Worm (Caenorhabditis elegans) whole organism, young adult: Measurements from ENCODE around the gene F09B9.4.

Source experiments
- B0035.1 ChIP-seq: sonication (generic microtip); optimal IDR thresholded peaks from 2 replicates; lab custom pipeline; 2016; ENCODE audit warnings: missing genetic modification characterization, mild to moderate bottlenecking, missing compliant biosample characterization, missing genotype, missing genetic modification reagents
- B0336.3 ChIP-seq: fragments of 200-800 bp; sonication (Bioruptor generic); IDR thresholded peaks from 2 replicates; pipeline ENCODE4 v1.3.6; 2022; ENCODE audit warnings: missing genetic modification characterization, missing compliant biosample characterization
- C17E4.6 ChIP-seq: fragments of 200-800 bp; sonication (Bioruptor generic); IDR thresholded peaks from 2 replicates; pipeline ENCODE4 v1.3.6; 2022; ENCODE audit warnings: missing genetic modification reagents, missing genetic modification characterization, missing compliant biosample characterization
- F22D6.2 ChIP-seq: sonication (generic microtip); optimal IDR thresholded peaks from 2 replicates; lab custom pipeline; 2016; ENCODE audit warnings: mild to moderate bottlenecking, missing genetic modification characterization, missing compliant biosample characterization
- F33H1.4 ChIP-seq: fragments of 200-800 bp; sonication (Bioruptor generic); IDR thresholded peaks from 2 replicates; pipeline ENCODE4 v1.3.6; 2022; ENCODE audit warnings: missing genetic modification reagents, missing genetic modification characterization, missing compliant biosample characterization
- F49E8.2 ChIP-seq: sonication (generic microtip); optimal IDR thresholded peaks from 3 replicates; lab custom pipeline; 2017; ENCODE audit warnings: missing genetic modification characterization, mild to moderate bottlenecking, missing compliant biosample characterization, antibody characterized with exemption, moderate library complexity; ENCODE audit not compliant: insufficient read depth
- F52B5.7 ChIP-seq: sonication (generic microtip); optimal IDR thresholded peaks from 2 replicates; lab custom pipeline; 2016; ENCODE audit warnings: mild to moderate bottlenecking, missing genetic modification characterization, missing compliant biosample characterization
- F55B11.4 ChIP-seq: sonication (generic microtip); optimal IDR thresholded peaks from 2 replicates; lab custom pipeline; 2016; ENCODE audit warnings: missing compliant biosample characterization, missing genetic modification characterization, borderline replicate concordance; ENCODE audit not compliant: insufficient read depth
- F57A8.1 ChIP-seq: fragments of 200-800 bp; sonication (Bioruptor generic); optimal IDR thresholded peaks from 2 replicates; lab custom pipeline; 2018; ENCODE audit warnings: mild to moderate bottlenecking, missing genetic modification characterization, moderate library complexity, missing compliant biosample characterization
- Y53F4B.3 ChIP-seq: fragments of 200-800 bp; sonication (Bioruptor generic); IDR thresholded peaks from 2 replicates; pipeline ENCODE4 v1.3.6; 2022; ENCODE audit warnings: missing genetic modification reagents, missing genetic modification characterization, missing compliant biosample characterization
- Y53G8AR.9 ChIP-seq: fragments of 200-800 bp; sonication (Bioruptor generic); conservative IDR thresholded peaks from 2 replicates; pipeline ENCODE4 v1.3.6; 2022; ENCODE audit warnings: missing genetic modification reagents, missing genetic modification characterization, missing compliant biosample characterization
- Y56A3A.18 ChIP-seq: fragments of 200-800 bp; sonication (Bioruptor generic); IDR thresholded peaks from 2 replicates; pipeline ENCODE4 v1.3.6; 2022; ENCODE audit warnings: missing genetic modification reagents, missing genetic modification characterization, missing compliant biosample characterization
- Y67H2A.10 ChIP-seq: fragments of 200-800 bp; sonication (Bioruptor generic); conservative IDR thresholded peaks from 2 replicates; pipeline ENCODE4 v1.3.6; 2022; ENCODE audit warnings: missing genetic modification reagents, missing genetic modification characterization, missing compliant biosample characterization
- ZK185.1 ChIP-seq: sonication (generic microtip); optimal IDR thresholded peaks from 2 replicates; lab custom pipeline; 2016; ENCODE audit warnings: mild to moderate bottlenecking, missing genetic modification characterization, missing compliant biosample characterization; ENCODE audit not compliant: poor library complexity, severe bottlenecking
- atf-7 ChIP-seq: sonication (generic microtip); optimal IDR thresholded peaks from 2 replicates; lab custom pipeline; 2017; ENCODE audit warnings: mild to moderate bottlenecking, missing genetic modification characterization, missing compliant biosample characterization
- attf-3 ChIP-seq: fragments of 200-800 bp; sonication (Bioruptor generic); conservative IDR thresholded peaks from 2 replicates; pipeline ENCODE4 v1.3.6; 2022; ENCODE audit warnings: missing genetic modification reagents, missing genetic modification characterization, missing compliant biosample characterization
- bed-1 ChIP-seq: fragments of 200-800 bp; sonication (Bioruptor generic); IDR thresholded peaks from 2 replicates; pipeline ENCODE4 v1.3.6; 2022; ENCODE audit warnings: missing genetic modification reagents, missing genetic modification characterization, missing compliant biosample characterization
- cebp-1 ChIP-seq, 2 experiments: fragments of 200-800 bp in 1 of 2; sonication (Bioruptor generic) in 1 of 2; sonication (generic microtip) in 1 of 2; IDR thresholded peaks in 1 of 2; optimal IDR thresholded peaks in 1 of 2; 2 replicates each; pipeline versions ENCODE4 v1.3.6 to Lab custom; 2017 to 2022; ENCODE audit warnings: missing compliant biosample characterization in 2 of 2, missing genetic modification characterization in 2 of 2, mild to moderate bottlenecking in 1 of 2, missing genetic modification reagents in 1 of 2, moderate library complexity in 1 of 2
- cebp-2 ChIP-seq: fragments of 200-800 bp; sonication (Bioruptor generic); IDR thresholded peaks from 2 replicates; pipeline ENCODE4 v1.3.6; 2022; ENCODE audit warnings: missing genetic modification characterization, missing compliant biosample characterization
- ceh-91 ChIP-seq: fragments of 200-800 bp; sonication (Bioruptor generic); IDR thresholded peaks from 2 replicates; pipeline ENCODE4 v1.3.6; 2022; ENCODE audit warnings: missing genetic modification reagents, missing genetic modification characterization, missing compliant biosample characterization
- die-1 ChIP-seq: sonication (generic microtip); optimal IDR thresholded peaks from 2 replicates; lab custom pipeline; 2016; ENCODE audit warnings: missing genotype, mild to moderate bottlenecking, missing genetic modification characterization, missing compliant biosample characterization
- dox-1 ChIP-seq: fragments of 200-800 bp; sonication (Bioruptor generic); IDR thresholded peaks from 2 replicates; pipeline ENCODE4 v1.3.6; 2022; ENCODE audit warnings: missing genetic modification reagents, missing genetic modification characterization, missing compliant biosample characterization
- dpl-1 ChIP-seq: fragments of 150-350 bp; optimal IDR thresholded peaks from 2 replicates; lab custom pipeline; 2014; ENCODE audit warnings: missing biosample characterization, missing genetic modification reagents, missing genetic modification characterization
- egl-44 ChIP-seq: fragments of 200-800 bp; sonication (Bioruptor generic); IDR thresholded peaks from 2 replicates; pipeline ENCODE4 v1.3.6; 2022; ENCODE audit warnings: missing genetic modification reagents, missing genetic modification characterization, missing compliant biosample characterization
- ekl-4 ChIP-seq: fragments of 200-800 bp; sonication (Bioruptor generic); IDR thresholded peaks from 2 replicates; pipeline ENCODE4 v1.3.6; 2022; ENCODE audit warnings: missing genetic modification reagents, missing genetic modification characterization, missing compliant biosample characterization
- him-1 ChIP-seq: sonication (generic microtip); optimal IDR thresholded peaks from 2 replicates; lab custom pipeline; 2016; ENCODE audit warnings: missing genotype, missing genetic modification reagents, missing genetic modification characterization, missing compliant biosample characterization
- hlh-12 ChIP-seq: sonication (generic microtip); optimal IDR thresholded peaks from 2 replicates; lab custom pipeline; 2016; ENCODE audit warnings: missing genetic modification characterization, missing compliant biosample characterization
- hlh-26 ChIP-seq: fragments of 200-800 bp; sonication (Bioruptor generic); conservative IDR thresholded peaks from 2 replicates; pipeline ENCODE4 v1.3.6; 2022; ENCODE audit warnings: missing genetic modification reagents, missing genetic modification characterization, missing compliant biosample characterization
- let-526 ChIP-seq: fragments of 200-800 bp; sonication (Bioruptor generic); IDR thresholded peaks from 2 replicates; pipeline ENCODE4 v1.3.6; 2022; ENCODE audit warnings: missing genetic modification reagents, missing genetic modification characterization, missing compliant biosample characterization
- madf-10 ChIP-seq: sonication (generic microtip); optimal IDR thresholded peaks from 2 replicates; lab custom pipeline; 2016; ENCODE audit warnings: mild to moderate bottlenecking, missing genetic modification characterization, missing compliant biosample characterization
- mcd-1 ChIP-seq: fragments of 200-800 bp; sonication (Bioruptor generic); IDR thresholded peaks from 2 replicates; pipeline ENCODE4 v1.3.6; 2022; ENCODE audit warnings: missing genetic modification reagents, missing genetic modification characterization, missing compliant biosample characterization
- mes-4 ChIP-seq: sonication (generic microtip); optimal IDR thresholded peaks from 2 replicates; lab custom pipeline; 2016; ENCODE audit warnings: missing genotype, missing genetic modification characterization, missing compliant biosample characterization
- nfya-1 ChIP-seq: sonication (generic microtip); optimal IDR thresholded peaks from 2 replicates; lab custom pipeline; 2017; ENCODE audit warnings: antibody characterized with exemption, missing compliant biosample characterization, missing genetic modification characterization, borderline replicate concordance; ENCODE audit not compliant: insufficient read depth
- rcor-1 ChIP-seq: fragments of 200-800 bp; sonication (Bioruptor generic); IDR thresholded peaks from 2 replicates; pipeline ENCODE4 v1.3.6; 2022; ENCODE audit warnings: missing genetic modification reagents, missing genetic modification characterization, missing compliant biosample characterization
- rec-8 ChIP-seq, 2 experiments: sonication (generic microtip); optimal IDR thresholded peaks; 2 replicates each; lab custom pipeline; 2016; ENCODE audit warnings: mild to moderate bottlenecking in 2 of 2, missing genetic modification characterization in 2 of 2, missing genetic modification reagents in 2 of 2, missing genotype in 2 of 2, missing biosample characterization in 1 of 2, missing compliant biosample characterization in 1 of 2, moderate library complexity in 1 of 2
- rpc-1 ChIP-seq, 2 experiments: fragments of 150-350 bp in 1 of 2; sonication (generic microtip) in 1 of 2; optimal IDR thresholded peaks; 2 replicates each; lab custom pipeline; 2014 to 2018; ENCODE audit warnings: missing biosample characterization in 1 of 2, missing genetic modification characterization in 1 of 2, missing genetic modification reagents in 1 of 2, missing genotype in 1 of 2
- sdz-38 ChIP-seq: sonication (generic microtip); optimal IDR thresholded peaks from 2 replicates; lab custom pipeline; 2016; ENCODE audit warnings: missing genotype, missing genetic modification characterization, missing compliant biosample characterization
- sea-2 ChIP-seq: fragments of 200-800 bp; sonication (Bioruptor generic); IDR thresholded peaks from 2 replicates; pipeline ENCODE4 v1.3.6; 2022; ENCODE audit warnings: missing genetic modification characterization, missing compliant biosample characterization
- snpc-4 ChIP-seq, 5 experiments: fragments of 150-350 bp in 1 of 5; sonication (generic microtip) in 4 of 5; optimal IDR thresholded peaks; 2 replicates each; lab custom pipeline; 2014 to 2018; ENCODE audit warnings: missing genetic modification characterization in 5 of 5, missing biosample characterization in 3 of 5, antibody characterized with exemption in 2 of 5, mild to moderate bottlenecking in 2 of 5, missing compliant biosample characterization in 2 of 5, missing genotype in 2 of 5, moderate library complexity in 2 of 5, missing genetic modification reagents in 1 of 5
- sptf-2 ChIP-seq: fragments of 200-800 bp; sonication (Bioruptor generic); optimal IDR thresholded peaks from 2 replicates; lab custom pipeline; 2018; ENCODE audit warnings: mild to moderate bottlenecking, missing genetic modification characterization, missing compliant biosample characterization
- tbp1 ChIP-seq: fragments of 200-800 bp; sonication (Bioruptor generic); optimal IDR thresholded peaks from 2 replicates; lab custom pipeline; 2018; ENCODE audit warnings: mild to moderate bottlenecking, missing genetic modification characterization, missing compliant biosample characterization
- tbx-9 ChIP-seq: sonication (generic microtip); optimal IDR thresholded peaks from 2 replicates; lab custom pipeline; 2016; ENCODE audit warnings: borderline replicate concordance, missing genetic modification characterization, inconsistent platforms, missing compliant biosample characterization
- unc-130 ChIP-seq: sonication (generic microtip); optimal IDR thresholded peaks from 2 replicates; lab custom pipeline; 2016; ENCODE audit warnings: missing genetic modification reagents, missing genetic modification characterization, missing compliant biosample characterization
- zfh-2 ChIP-seq: fragments of 200-800 bp; sonication (Bioruptor generic); conservative IDR thresholded peaks from 2 replicates; pipeline ENCODE4 v1.3.6; 2022; ENCODE audit warnings: missing genetic modification reagents, missing genetic modification characterization, missing compliant biosample characterization
- ztf-3 ChIP-seq: fragments of 200-800 bp; sonication (Bioruptor generic); optimal IDR thresholded peaks from 2 replicates; lab custom pipeline; 2018; ENCODE audit warnings: mild to moderate bottlenecking, missing genetic modification characterization, missing compliant biosample characterization

The F09B9.4 gene

DNA sequence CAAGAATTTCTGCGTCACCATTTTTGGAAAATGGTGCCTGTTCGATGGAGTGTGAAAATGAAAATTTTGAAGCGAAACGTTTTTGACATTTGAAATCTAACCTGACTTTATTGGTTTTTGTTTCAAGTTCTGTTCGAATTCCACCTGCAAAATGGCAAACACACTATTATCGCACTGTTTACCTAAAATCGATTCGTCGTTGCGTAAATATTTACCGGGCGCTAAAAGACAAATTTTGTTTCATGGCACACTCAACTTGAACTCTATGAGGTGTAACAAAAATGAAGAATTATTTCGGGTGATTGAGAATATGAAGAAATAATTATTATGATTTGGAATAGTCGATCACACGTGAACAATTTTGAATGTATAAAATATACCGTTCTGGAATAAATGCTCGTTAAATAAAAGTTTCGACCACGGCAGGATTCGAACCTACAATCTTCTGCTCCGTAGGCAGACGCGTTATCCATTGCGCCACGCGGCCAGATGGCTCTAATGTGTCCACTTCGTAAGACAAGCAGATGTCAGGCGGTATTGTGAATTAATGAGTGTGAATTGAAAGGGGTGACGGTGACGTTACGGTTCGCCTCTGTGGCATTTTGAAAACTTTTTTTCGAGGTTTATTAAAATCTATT, 12.1 kb upstream of the F09B9.4 start (continued):
- no peak for TF ChIP-seq cebp-1 (GFP tag; IDR thresholded peaks at IDR 0.05; lab: Robert Waterston, UW)
- TF ChIP-seq cebp-1 (tag; optimal IDR thresholded peaks at IDR 0.05; lab: Kevin White, UChicago) = peak; percentile 32
- peak; percentile 92 for TF ChIP-seq die-1 (tag; lab: Kevin White, UChicago)
- TF ChIP-seq snpc-4 (GFP tag; optimal IDR thresholded peaks at IDR 0.05; lab: Kevin White, UChicago) = peak; percentile 78
- peak in 3 of 4 experiments; percentile 23 to 77 (median 38) for TF ChIP-seq snpc-4 (tag; optimal IDR thresholded peaks at IDR 0.05; lab: Kevin White, UChicago)
- TF ChIP-seq nfya-1 (tag; lab: Kevin White, UChicago) = no peak
- TF ChIP-seq Y67H2A.10 (GFP tag; lab: Robert Waterston, UW) = no peak
- TF ChIP-seq ZK185.1 (tag; lab: Kevin White, UChicago) = peak; percentile 77
- 0 out of 2 replicates have a peak, but pooled peaks have one; percentile 33 for TF ChIP-seq bed-1 (GFP tag; lab: Robert Waterston, UW)
- no peak for TF ChIP-seq C17E4.6 (GFP tag; lab: Robert Waterston, UW)
- TF ChIP-seq rpc-1 (optimal IDR thresholded peaks at IDR 0.05; lab: Kevin White, UChicago) = peak; percentile 87
- peak; percentile 98 for TF ChIP-seq rpc-1 (tag; optimal IDR thresholded peaks at IDR 0.05; lab: Kevin White, UChicago)
- TF ChIP-seq hlh-26 (GFP tag; lab: Robert Waterston, UW) = no peak
- TF ChIP-seq rcor-1 = peak; percentile 52; the same call in 1 of the 2 replicates
- TF ChIP-seq Y53G8AR.9 (GFP tag; lab: Robert Waterston, UW) = no peak
- 0 out of 2 replicates have a peak, but pooled peaks have one; percentile 23 for TF ChIP-seq ceh-91
- no peak for TF ChIP-seq egl-44 (GFP tag; lab: Robert Waterston, UW)
- no peak for TF ChIP-seq sdz-38 (tag; lab: Kevin White, UChicago)
- TF ChIP-seq F55B11.4 = no peak
- TF ChIP-seq sea-2 (GFP tag; lab: Robert Waterston, UW) = no peak
- TF ChIP-seq mcd-1 (GFP tag; lab: Robert Waterston, UW) = 0 out of 2 replicates have a peak, but pooled peaks have one; percentile 3
- peak; percentile 55 for TF ChIP-seq madf-10 (tag; lab: Kevin White, UChicago)
- no peak for TF ChIP-seq F22D6.2
- peak; percentile 16 for TF ChIP-seq B0035.1 (tag; lab: Kevin White, UChicago)
- TF ChIP-seq sptf-2 (GFP tag; lab: Kevin White, UChicago) = no peak
- TF ChIP-seq F52B5.7 = no peak
- TF ChIP-seq rec-8 (tag; optimal IDR thresholded peaks at IDR 0.05; lab: Kevin White, UChicago) = peak; percentile 72 to 76
- no peak for TF ChIP-seq tbx-9 (tag; lab: Kevin White, UChicago)
- TF ChIP-seq dpl-1 (GFP tag; lab: Kevin White, UChicago) = no peak
- TF ChIP-seq tbp1 (GFP tag; lab: Kevin White, UChicago) = peak; percentile 90
- peak; percentile 25 for TF ChIP-seq unc-130 (GFP tag; lab: Kevin White, UChicago)
- 0 out of 2 replicates have a peak, but pooled peaks have one; percentile 32 for TF ChIP-seq B0336.3
- TF ChIP-seq atf-7 = peak; percentile 48
- peak; percentile 45 for TF ChIP-seq mes-4
- TF ChIP-seq hlh-12 = no peak
- peak; percentile 92 for TF ChIP-seq him-1 (tag; lab: Kevin White, UChicago)
- TF ChIP-seq ekl-4 (GFP tag; lab: Robert Waterston, UW) = peak; percentile 55; the same call in 1 of the 2 replicates
- TF ChIP-seq zfh-2 (GFP tag; lab: Robert Waterston, UW) = no peak
- no peak for TF ChIP-seq attf-3 (GFP tag; lab: Robert Waterston, UW)
- TF ChIP-seq F57A8.1 (GFP tag; lab: Kevin White, UChicago) = no peak
- peak; percentile 46 for TF ChIP-seq F49E8.2
- TF ChIP-seq ztf-3 (GFP tag; lab: Kevin White, UChicago) = no peak
- peak; percentile 56 for TF ChIP-seq dox-1 (GFP tag; lab: Robert Waterston, UW)
- no peak; the same call in 1 of the 2 replicates for TF ChIP-seq Y53F4B.3 (GFP tag; lab: Robert Waterston, UW)
- no peak for TF ChIP-seq F33H1.4 (GFP tag; lab: Robert Waterston, UW)
- TF ChIP-seq Y56A3A.18 (GFP tag; lab: Robert Waterston, UW) = peak; percentile 82; the same call in 1 of the 2 replicates
- 0 out of 2 replicates have a peak, but pooled peaks have one; percentile 70 for TF ChIP-seq cebp-2 (GFP tag; lab: Robert Waterston, UW)
- no peak for TF ChIP-seq let-526
